Fruit fly (Drosophila melanogaster): ENCODE results near the gene Lon.

The Lon gene

DNA sequence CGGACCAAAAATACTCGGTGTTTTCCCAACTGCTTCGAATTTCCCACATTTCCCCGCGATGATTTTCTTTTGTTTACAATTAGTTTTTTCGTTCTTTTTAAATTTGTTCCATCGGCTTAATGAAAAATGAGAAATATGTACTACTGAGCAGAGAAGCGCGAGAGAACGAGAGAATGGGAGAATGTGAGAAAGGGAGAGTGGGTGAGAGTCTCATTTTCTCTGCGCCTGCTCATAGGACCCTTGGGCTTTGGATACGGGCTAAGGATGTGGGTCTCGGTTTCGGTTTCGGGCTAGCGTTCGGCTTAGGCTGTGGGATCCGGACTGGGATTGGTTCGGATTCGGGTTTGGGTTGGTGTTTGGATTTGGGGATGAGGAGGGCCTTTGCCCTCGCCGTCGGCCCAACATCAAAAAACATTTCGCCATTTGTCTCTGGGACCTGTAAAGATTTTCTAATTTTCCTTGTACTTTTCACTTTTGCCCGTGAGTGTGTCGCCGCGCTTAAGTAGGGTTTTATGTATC, 31.2 kb downstream of the Lon start:
- TF ChIP-seq EcR (GFP tag; optimal IDR thresholded peaks at IDR 0.05) (no peak), pan (optimal IDR thresholded peaks at IDR 0.05) (no peak)

DNA sequence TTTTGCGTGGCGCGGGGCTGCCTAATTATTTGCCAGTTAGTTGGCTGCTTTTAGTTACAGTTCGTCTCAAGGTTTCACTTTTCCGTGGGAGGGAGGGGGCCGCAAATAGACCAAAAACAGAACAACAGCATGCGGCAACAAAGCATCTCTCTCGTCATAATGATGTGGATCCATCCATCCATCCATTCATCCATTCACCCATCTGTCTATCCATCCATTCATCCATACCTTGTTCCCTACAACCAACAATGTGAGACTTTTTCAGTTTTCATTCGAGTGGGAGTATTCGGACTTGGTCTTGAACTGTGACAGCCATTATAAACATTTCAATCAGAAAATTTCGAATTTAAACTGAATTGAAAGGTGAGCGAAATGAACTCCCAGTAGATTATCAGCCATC, 32.7 kb downstream of the Lon start:
- TF ChIP-seq pan (optimal IDR thresholded peaks at IDR 0.05) (no peak), Dll (optimal IDR thresholded peaks at IDR 0.05) (no peak), CG8478 (optimal IDR thresholded peaks at IDR 0.05) (no peak), EcR (GFP tag; optimal IDR thresholded peaks at IDR 0.05) (no peak), usp (GFP tag; optimal IDR thresholded peaks at IDR 0.05) (no peak), psq (optimal IDR thresholded peaks at IDR 0.05) (no peak)

DNA sequence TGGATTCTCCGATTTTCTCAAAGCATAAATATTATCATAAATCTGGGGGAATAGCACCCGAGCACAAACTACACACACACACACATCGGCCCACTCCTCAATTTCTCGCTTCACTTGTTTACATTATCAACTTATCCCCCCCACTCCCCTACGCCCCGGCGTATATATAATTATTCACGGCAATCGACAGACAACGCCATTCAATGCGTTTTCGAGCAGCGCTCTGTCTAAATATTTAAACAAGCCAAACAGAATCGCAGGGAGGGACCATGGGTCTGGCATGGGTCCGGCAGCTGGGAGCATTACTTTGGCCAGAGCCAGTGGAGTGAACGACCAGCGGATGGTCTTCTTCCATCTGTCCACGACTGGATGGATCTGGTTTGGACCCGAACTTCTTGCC, 36.3 kb downstream of the Lon start:
- no peak for TF ChIP-seq psq (optimal IDR thresholded peaks at IDR 0.05)
- TF ChIP-seq CG8478 (optimal IDR thresholded peaks at IDR 0.05): no peak
- no peak for TF ChIP-seq Dll (optimal IDR thresholded peaks at IDR 0.05)
- TF ChIP-seq EcR (GFP tag; optimal IDR thresholded peaks at IDR 0.05): no peak
- TF ChIP-seq usp (GFP tag; optimal IDR thresholded peaks at IDR 0.05): no peak
- no peak for TF ChIP-seq pan (optimal IDR thresholded peaks at IDR 0.05)

DNA sequence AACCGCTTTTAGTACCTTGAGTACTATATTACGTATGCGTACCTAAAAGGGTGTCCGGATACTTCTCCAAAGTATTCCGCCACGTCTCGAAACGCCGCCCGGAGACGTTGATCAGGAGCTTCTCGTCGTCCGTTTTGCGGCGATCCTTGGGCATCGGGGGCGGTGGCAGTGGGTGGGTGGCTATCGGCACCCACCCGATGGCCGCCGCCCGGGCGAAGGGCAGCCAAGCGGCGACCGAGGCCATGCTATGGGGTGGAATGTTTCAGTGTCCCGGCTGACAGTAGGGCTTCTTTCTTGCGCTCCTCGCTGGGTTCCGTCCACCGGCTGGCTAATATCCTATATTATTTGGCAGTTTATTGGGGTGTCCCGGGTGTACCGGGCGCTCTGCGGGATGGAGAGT, 37.5 kb downstream of the Lon start:
- TF ChIP-seq psq (optimal IDR thresholded peaks at IDR 0.05) (no peak), usp (GFP tag; optimal IDR thresholded peaks at IDR 0.05) (no peak), EcR (GFP tag; optimal IDR thresholded peaks at IDR 0.05) (no peak), Dll (optimal IDR thresholded peaks at IDR 0.05) (no peak), CG8478 (optimal IDR thresholded peaks at IDR 0.05) (no peak), pan (optimal IDR thresholded peaks at IDR 0.05) (no peak)

DNA sequence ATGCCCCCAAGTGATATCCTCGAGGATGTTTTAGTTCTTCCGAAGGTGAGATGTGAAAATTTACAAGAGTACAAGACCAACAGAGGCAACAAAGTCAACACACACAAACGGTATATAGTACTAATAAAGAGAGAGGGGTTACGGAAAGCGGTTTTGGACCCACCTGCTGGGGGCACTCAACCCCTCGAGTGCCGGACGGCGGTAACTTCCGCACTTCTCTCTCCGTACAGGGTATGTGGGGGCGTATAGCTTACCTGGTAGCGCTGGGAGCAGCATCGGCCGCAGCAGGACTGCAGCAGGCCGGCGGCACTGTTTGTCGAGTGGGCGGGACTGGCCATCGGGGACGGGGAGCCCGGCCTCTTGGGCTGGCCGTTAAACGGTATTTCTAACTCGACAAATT, 42.6 kb downstream of the Lon start:
- TF ChIP-seq EcR (GFP tag; optimal IDR thresholded peaks at IDR 0.05) (no peak), psq (optimal IDR thresholded peaks at IDR 0.05) (no peak), Dll (optimal IDR thresholded peaks at IDR 0.05) (no peak), usp (GFP tag; optimal IDR thresholded peaks at IDR 0.05) (no peak), pan (optimal IDR thresholded peaks at IDR 0.05) (no peak), CG8478 (optimal IDR thresholded peaks at IDR 0.05) (no peak)

DNA sequence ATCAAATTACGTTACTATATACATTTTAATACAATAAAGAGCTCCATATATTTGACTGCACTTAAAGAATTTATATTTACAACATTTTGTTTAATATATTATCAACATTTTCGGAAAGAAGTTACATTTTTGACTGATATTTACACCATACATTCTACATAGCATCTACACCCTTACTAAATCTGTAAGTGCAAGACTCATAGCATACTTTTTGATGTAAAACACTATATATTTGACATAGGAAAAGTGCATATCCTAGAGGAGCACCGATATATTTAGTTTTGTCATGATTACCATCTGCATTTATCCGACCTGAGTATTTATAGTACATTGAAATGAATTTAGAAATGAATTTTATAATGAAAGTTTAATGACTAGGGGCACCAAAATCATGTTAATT, 43.0 kb downstream of the Lon start:
- no peak for TF ChIP-seq psq (optimal IDR thresholded peaks at IDR 0.05)
- TF ChIP-seq usp (GFP tag; optimal IDR thresholded peaks at IDR 0.05): no peak
- no peak for TF ChIP-seq pan (optimal IDR thresholded peaks at IDR 0.05)
- no peak for TF ChIP-seq EcR (GFP tag; optimal IDR thresholded peaks at IDR 0.05)
- TF ChIP-seq CG8478 (optimal IDR thresholded peaks at IDR 0.05): no peak

DNA sequence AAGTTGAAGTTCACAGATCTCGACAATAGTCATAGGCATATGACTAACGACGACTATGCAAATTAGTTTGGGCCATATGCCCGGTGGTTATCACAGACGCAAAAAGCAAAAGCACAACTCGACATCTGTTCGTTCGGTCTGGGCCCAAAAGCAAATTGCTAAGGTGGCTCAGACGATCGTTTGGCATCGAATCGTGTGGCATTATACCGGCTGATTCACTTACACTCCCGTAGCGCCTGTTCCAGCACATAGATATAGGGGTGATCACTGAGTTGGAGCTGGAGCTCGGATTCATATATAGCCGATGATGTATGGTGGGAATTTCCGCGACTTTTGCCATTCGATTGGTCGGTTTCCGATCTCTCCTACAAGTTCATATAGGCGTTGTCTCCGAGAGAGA, 45.9 kb downstream of the Lon start:
- TF ChIP-seq CG8478 (optimal IDR thresholded peaks at IDR 0.05) (no peak), psq (optimal IDR thresholded peaks at IDR 0.05) (no peak), pan (optimal IDR thresholded peaks at IDR 0.05) (no peak), Dll (optimal IDR thresholded peaks at IDR 0.05) (no peak), usp (GFP tag; optimal IDR thresholded peaks at IDR 0.05) (no peak), EcR (GFP tag; optimal IDR thresholded peaks at IDR 0.05) (no peak)

DNA sequence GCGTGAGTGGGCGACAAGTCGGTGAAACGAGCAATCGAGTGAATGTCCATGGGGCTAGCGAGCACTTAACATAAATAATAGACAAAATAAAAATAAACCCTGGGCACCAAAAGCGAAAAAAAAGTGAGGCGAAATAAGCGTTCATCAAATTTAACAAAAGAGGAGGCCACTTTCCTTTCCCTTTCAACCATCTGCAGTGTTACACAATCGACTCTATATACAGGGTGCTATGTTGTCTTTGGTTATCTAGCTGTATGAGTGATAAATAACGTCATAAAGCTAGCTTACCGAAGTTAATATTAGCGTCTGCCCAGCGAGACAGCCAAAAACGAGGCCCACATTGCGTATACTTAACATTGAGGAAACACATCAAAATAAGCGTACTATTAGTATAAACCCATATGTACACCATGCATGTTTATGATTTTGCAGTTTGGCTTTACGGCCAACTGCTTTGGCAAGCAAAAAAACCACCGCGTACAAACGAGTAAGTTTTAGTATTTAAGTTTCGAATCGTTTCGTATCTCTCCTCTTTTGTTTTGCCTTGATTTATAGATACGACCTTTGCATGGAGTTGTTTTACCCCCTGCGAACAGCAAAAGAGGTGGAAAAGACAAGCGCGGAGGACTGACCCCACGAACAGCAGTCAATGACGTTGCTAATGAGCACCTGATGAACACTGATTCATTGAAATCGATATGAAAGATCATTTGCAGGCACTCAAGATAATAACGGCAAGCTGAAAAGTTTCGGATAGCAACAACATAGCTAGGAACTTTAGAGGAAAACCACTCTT, 46.9 kb downstream of the Lon start:
- TF ChIP-seq pan (optimal IDR thresholded peaks at IDR 0.05) (no peak), psq (optimal IDR thresholded peaks at IDR 0.05) (no peak), usp (GFP tag; optimal IDR thresholded peaks at IDR 0.05) (no peak), EcR (GFP tag; optimal IDR thresholded peaks at IDR 0.05) (no peak), CG8478 (optimal IDR thresholded peaks at IDR 0.05) (no peak), Dll (optimal IDR thresholded peaks at IDR 0.05) (no peak)

DNA sequence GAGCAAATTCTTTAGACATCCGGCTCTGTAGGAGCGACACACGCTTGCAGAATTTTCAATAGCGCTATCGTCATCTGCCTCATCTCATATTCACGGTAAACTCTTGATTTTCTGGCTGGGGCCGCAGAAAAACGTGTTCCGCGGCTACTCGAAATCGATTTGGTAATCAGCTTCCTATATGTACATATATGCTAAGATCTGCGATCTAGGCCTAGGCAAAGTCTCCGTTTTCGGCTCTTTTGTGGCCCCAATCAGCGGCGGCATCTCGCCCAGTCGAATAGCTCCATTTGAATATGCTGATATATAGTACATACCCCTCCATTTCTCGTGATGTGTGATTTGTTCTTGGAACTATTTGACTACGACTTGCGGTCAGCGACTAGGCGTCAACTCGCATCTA, 49.0 kb downstream of the Lon start:
- no peak for TF ChIP-seq Dll (optimal IDR thresholded peaks at IDR 0.05)
- TF ChIP-seq CG8478 (optimal IDR thresholded peaks at IDR 0.05): no peak
- no peak for TF ChIP-seq pan (optimal IDR thresholded peaks at IDR 0.05)
- TF ChIP-seq EcR (GFP tag; optimal IDR thresholded peaks at IDR 0.05): no peak
- no peak for TF ChIP-seq psq (optimal IDR thresholded peaks at IDR 0.05)

DNA sequence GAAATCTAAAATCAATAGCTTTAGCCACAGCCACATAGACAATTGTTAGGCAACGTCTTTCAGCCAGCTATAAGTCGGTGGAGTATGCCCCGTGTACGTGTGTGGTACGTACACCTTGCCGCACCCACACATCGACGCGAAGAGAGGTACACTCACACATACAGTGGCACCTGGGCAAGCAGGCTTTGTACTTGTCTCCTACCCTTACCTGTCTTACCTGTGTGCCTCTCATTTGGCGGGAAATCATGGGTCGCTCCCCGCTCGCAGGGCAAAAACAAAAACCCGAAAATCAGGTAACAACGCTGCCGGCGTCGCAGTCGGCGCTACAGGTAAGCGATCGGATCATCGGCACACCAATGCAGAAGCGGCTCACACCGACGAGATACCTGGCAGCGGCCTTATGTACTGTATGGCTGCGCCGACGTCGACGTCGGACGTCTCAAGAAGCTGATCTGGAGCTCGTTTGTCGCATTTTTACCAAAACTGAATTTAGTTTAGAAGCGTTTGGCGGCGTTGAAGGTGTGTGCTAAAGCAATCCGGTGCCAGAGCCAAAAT, 49.8 kb downstream of the Lon start:
- TF ChIP-seq EcR (GFP tag; optimal IDR thresholded peaks at IDR 0.05) (no peak), usp (GFP tag; optimal IDR thresholded peaks at IDR 0.05) (no peak), Dll (optimal IDR thresholded peaks at IDR 0.05) (no peak)

DNA sequence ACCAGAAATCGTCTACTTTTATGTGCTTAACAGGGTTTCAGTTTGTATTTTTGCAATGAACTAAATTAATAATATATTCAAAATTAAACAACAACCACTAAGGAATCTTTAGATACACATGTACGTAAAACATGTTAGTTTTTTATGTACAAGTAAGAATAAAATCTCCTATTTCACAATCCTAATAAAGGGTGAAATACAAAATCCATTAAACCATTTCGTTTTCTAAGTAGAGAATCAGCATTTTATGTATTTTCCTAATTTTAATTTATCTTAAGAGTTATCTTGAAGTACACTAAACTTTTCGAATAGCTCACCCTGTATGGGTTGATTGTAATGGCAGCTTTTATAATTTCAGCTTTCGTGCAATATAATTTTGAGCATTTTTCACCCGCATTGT, 50.3 kb downstream of the Lon start:
- TF ChIP-seq EcR (GFP tag; optimal IDR thresholded peaks at IDR 0.05) (no peak), pan (optimal IDR thresholded peaks at IDR 0.05) (no peak), psq (optimal IDR thresholded peaks at IDR 0.05) (no peak), Dll (optimal IDR thresholded peaks at IDR 0.05) (no peak), CG8478 (optimal IDR thresholded peaks at IDR 0.05) (no peak), usp (GFP tag; optimal IDR thresholded peaks at IDR 0.05) (no peak)

DNA sequence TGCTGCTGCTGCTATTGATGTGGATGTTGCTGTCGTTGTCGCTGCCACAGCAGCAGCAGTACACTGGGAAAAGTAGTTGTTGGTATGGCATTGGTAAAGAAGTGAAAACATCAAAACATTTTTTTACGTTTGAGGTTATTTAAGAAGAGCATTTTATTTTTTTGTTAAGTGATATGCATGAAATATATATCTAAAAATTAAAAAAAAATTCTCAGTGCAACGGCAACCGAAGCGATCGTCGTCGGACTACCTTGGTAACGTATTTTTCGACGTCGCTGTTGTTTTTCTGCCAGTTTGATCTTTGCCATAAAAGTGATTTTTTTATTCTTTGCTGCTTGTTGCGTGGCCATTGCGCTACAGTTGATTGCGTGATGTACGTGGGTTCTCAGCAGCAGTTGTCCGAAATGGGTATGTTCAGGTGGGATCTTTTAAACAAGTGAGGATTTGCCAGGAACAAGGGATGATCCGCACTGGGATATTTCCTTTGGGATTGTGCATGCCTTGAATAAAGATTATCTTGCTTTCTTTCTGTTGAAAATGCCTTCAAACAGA, 51.2 kb downstream of the Lon start:
- no peak for TF ChIP-seq CG8478 (optimal IDR thresholded peaks at IDR 0.05)
- no peak for TF ChIP-seq Dll (optimal IDR thresholded peaks at IDR 0.05)
- no peak for TF ChIP-seq usp (GFP tag; optimal IDR thresholded peaks at IDR 0.05)

All from whole organism.